Worm (Caenorhabditis elegans): ENCODE results near the gene F13E9.19.

F13E9.19 gene

ce11 chrIV:10934786-10935185, 35.6 kb downstream of the F13E9.19 start:
- no peak for TF ChIP-seq ceh-16 (tag; optimal IDR thresholded peaks at IDR 0.05)
- no peak for TF ChIP-seq R02D3.7 (tag; optimal IDR thresholded peaks at IDR 0.05)
- no peak for TF ChIP-seq sem-4 (tag; optimal IDR thresholded peaks at IDR 0.05)
- TF ChIP-seq nhr-129 (tag; optimal IDR thresholded peaks at IDR 0.05) = no peak
- TF ChIP-seq Y55F3AM.14 (GFP tag; optimal IDR thresholded peaks at IDR 0.05) = no peak

- TF ChIP-seq lin-39 (tag; optimal IDR thresholded peaks at IDR 0.05) (no peak), lin-13 (GFP tag; optimal IDR thresholded peaks at IDR 0.05) (peak; percentile 77), lin-11 (tag; optimal IDR thresholded peaks at IDR 0.05) (peak; percentile 74), nhr-25 (tag; optimal IDR thresholded peaks at IDR 0.05) (peak; percentile 74), skn-1 (tag; optimal IDR thresholded peaks at IDR 0.05) (peak; percentile 31), sma-3 (GFP tag; optimal IDR thresholded peaks at IDR 0.05) (peak; percentile 71), nhr-77 (tag; optimal IDR thresholded peaks at IDR 0.05) (no peak), unc-55 (GFP tag; optimal IDR thresholded peaks at IDR 0.05) (peak; percentile 34), unc-39 (tag; optimal IDR thresholded peaks at IDR 0.05) (no peak), unc-62 (GFP tag; optimal IDR thresholded peaks at IDR 0.05) (no peak), lsy-2 (tag; optimal IDR thresholded peaks at IDR 0.05) (peak; percentile 39 to 93), ztf-4 (tag; optimal IDR thresholded peaks at IDR 0.05) (peak; percentile 90), fos-1 (tag; optimal IDR thresholded peaks at IDR 0.05) (peak; percentile 66), ZK546.5 (tag; optimal IDR thresholded peaks at IDR 0.05) (no peak), nhr-129 (tag; optimal IDR thresholded peaks at IDR 0.05) (peak; percentile 97), mdl-1 (tag; optimal IDR thresholded peaks at IDR 0.05) (peak in 1 of 2 experiments; percentile 86), nhr-12 (tag; optimal IDR thresholded peaks at IDR 0.05) (no peak), nhr-237 (tag; optimal IDR thresholded peaks at IDR 0.05) (no peak), ceh-82 (tag; optimal IDR thresholded peaks at IDR 0.05) (no peak), sma-9 (GFP tag; optimal IDR thresholded peaks at IDR 0.05) (peak; percentile 96), sma-9 (tag; optimal IDR thresholded peaks at IDR 0.05) (no peak), F13H6.1 (tag; optimal IDR thresholded peaks at IDR 0.05) (peak; percentile 93), ama-1 (optimal IDR thresholded peaks at IDR 0.05) (peak; percentile 84), dmd-4 (tag; optimal IDR thresholded peaks at IDR 0.05) (no peak), nhr-23 (tag; optimal IDR thresholded peaks at IDR 0.05) (no peak), peb-1 (tag; optimal IDR thresholded peaks at IDR 0.05) (no peak), ztf-1 (GFP tag; conservative IDR thresholded peaks at IDR 0.05) (no peak), elt-1 (tag; optimal IDR thresholded peaks at IDR 0.05) (no peak), nhr-10 (tag; optimal IDR thresholded peaks at IDR 0.05) (no peak), egl-27 (tag; optimal IDR thresholded peaks at IDR 0.05) (peak; percentile 78), crh-2 (tag; optimal IDR thresholded peaks at IDR 0.05) (peak; percentile 88), gmeb-1 (tag; optimal IDR thresholded peaks at IDR 0.05) (peak; percentile 64), nhr-21 (tag; optimal IDR thresholded peaks at IDR 0.05) (peak; percentile 80), nhr-6 (tag; optimal IDR thresholded peaks at IDR 0.05) (peak; percentile 82), zag-1 (tag; optimal IDR thresholded peaks at IDR 0.05) (peak; percentile 60), ztf-11 (tag; optimal IDR thresholded peaks at IDR 0.05) (no peak), Y55F3AM.14 (GFP tag; optimal IDR thresholded peaks at IDR 0.05) (peak; percentile 80), sem-4 (tag; optimal IDR thresholded peaks at IDR 0.05) (peak; percentile 91), nhr-11 (tag; optimal IDR thresholded peaks at IDR 0.05) (no peak), mbf-1 (tag; optimal IDR thresholded peaks at IDR 0.05) (no peak), ceh-16 (tag; optimal IDR thresholded peaks at IDR 0.05) (no peak), R02D3.7 (tag; optimal IDR thresholded peaks at IDR 0.05) (no peak), mab-5 (tag; optimal IDR thresholded peaks at IDR 0.05) (peak; percentile 50), blmp-1 (tag; optimal IDR thresholded peaks at IDR 0.05; ENCODE audit: insufficient read depth) (peak; percentile 52), snpc-4 (tag; optimal IDR thresholded peaks at IDR 0.05) (peak; percentile 46), alr-1 (tag; optimal IDR thresholded peaks at IDR 0.05) (no peak), elt-3 (tag; optimal IDR thresholded peaks at IDR 0.05) (no peak), aly-2 (tag; optimal IDR thresholded peaks at IDR 0.05) (no peak), C34F6.9 (tag; optimal IDR thresholded peaks at IDR 0.05) (peak; percentile 96)
Observed at ce11 chrIV:10935336-10935735, 36.1 kb downstream of the F13E9.19 start.
